Fruit fly (Drosophila melanogaster): ENCODE results near the gene Pi3K68D.

Pi3K68D gene

DNA sequence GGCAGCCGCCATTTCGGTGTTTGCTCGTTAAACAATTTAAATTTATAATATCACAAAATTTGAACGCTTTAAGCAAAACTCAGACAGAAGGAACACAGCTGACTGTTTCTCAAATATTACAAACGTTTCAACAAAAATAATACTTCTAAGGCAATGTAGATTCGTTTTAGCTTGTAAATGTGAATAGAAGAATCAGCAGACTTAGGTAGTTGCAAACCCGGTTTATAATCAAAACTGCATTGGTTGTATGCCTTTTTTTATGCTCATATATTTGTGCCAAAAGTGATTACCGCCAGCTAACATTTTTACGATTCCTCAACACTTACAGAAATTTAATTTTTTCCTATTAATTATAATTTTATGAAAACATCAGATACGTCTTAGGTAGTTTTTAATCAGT lies 15.4 kb downstream of the Pi3K68D start, which contains the start of gene Tim13:
TSS of gene Tim13 (minus strand) at position 101 of the 400 bp plus-strand sequence.
- TF ChIP-seq pan (optimal IDR thresholded peaks at IDR 0.05) (no peak), CG8478 (optimal IDR thresholded peaks at IDR 0.05) (no peak), Dll (optimal IDR thresholded peaks at IDR 0.05) (no peak), psq (optimal IDR thresholded peaks at IDR 0.05) (no peak), EcR (GFP tag; optimal IDR thresholded peaks at IDR 0.05) (no peak), usp (GFP tag; optimal IDR thresholded peaks at IDR 0.05) (no peak)

- TF ChIP-seq Dll (optimal IDR thresholded peaks at IDR 0.05) (no peak), pan (optimal IDR thresholded peaks at IDR 0.05) (no peak), psq (optimal IDR thresholded peaks at IDR 0.05) (no peak), CG8478 (optimal IDR thresholded peaks at IDR 0.05) (no peak), EcR (GFP tag; optimal IDR thresholded peaks at IDR 0.05) (no peak), usp (GFP tag; optimal IDR thresholded peaks at IDR 0.05) (no peak)
These were observed 16.0 kb downstream of the Pi3K68D start for dm6 chr3L:11773796-11774195.

DNA sequence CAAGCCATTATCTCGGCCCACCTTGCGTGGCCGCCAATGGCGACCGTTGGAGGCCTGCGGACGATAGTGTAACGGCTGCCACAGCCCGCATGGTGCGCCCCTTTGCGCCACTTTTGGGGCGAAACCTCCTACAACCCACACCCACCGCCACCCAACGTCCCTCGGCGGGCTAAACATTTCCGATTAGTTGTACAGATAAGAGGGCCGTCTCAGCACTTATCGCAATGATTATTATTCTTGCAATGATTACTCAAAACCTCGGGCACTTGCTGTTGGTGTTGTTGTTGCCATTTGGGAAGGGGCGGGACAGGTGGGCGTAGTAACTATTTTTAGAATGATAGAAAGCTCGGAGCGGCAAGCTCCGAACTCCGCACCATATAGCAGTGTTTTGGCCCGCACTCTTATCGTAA lies 17.2 kb downstream of the Pi3K68D start:
- no peak for TF ChIP-seq pan (optimal IDR thresholded peaks at IDR 0.05)
- no peak for TF ChIP-seq usp (GFP tag; optimal IDR thresholded peaks at IDR 0.05)
- TF ChIP-seq Dll (optimal IDR thresholded peaks at IDR 0.05): no peak
- no peak for TF ChIP-seq psq (optimal IDR thresholded peaks at IDR 0.05)
- no peak for TF ChIP-seq EcR (GFP tag; optimal IDR thresholded peaks at IDR 0.05)
- no peak for TF ChIP-seq CG8478 (optimal IDR thresholded peaks at IDR 0.05)

dm6 chr3L:11772057-11772456 lies 17.8 kb downstream of the Pi3K68D start, which contains the start of gene Muc68D:
Gene Muc68D (minus strand): TSS chr3L:11772157.
- TF ChIP-seq usp (GFP tag; optimal IDR thresholded peaks at IDR 0.05) (no peak), EcR (GFP tag; optimal IDR thresholded peaks at IDR 0.05) (no peak), psq (optimal IDR thresholded peaks at IDR 0.05) (no peak), Dll (optimal IDR thresholded peaks at IDR 0.05) (no peak), pan (optimal IDR thresholded peaks at IDR 0.05) (no peak), CG8478 (optimal IDR thresholded peaks at IDR 0.05) (no peak)

dm6 chr3L:11766563-11766962 lies 23.2 kb downstream of the Pi3K68D start:
- TF ChIP-seq EcR (GFP tag; optimal IDR thresholded peaks at IDR 0.05) (no peak), psq (optimal IDR thresholded peaks at IDR 0.05) (no peak), pan (optimal IDR thresholded peaks at IDR 0.05) (no peak), Dll (optimal IDR thresholded peaks at IDR 0.05) (no peak), CG8478 (optimal IDR thresholded peaks at IDR 0.05) (no peak), usp (GFP tag; optimal IDR thresholded peaks at IDR 0.05) (no peak)

DNA sequence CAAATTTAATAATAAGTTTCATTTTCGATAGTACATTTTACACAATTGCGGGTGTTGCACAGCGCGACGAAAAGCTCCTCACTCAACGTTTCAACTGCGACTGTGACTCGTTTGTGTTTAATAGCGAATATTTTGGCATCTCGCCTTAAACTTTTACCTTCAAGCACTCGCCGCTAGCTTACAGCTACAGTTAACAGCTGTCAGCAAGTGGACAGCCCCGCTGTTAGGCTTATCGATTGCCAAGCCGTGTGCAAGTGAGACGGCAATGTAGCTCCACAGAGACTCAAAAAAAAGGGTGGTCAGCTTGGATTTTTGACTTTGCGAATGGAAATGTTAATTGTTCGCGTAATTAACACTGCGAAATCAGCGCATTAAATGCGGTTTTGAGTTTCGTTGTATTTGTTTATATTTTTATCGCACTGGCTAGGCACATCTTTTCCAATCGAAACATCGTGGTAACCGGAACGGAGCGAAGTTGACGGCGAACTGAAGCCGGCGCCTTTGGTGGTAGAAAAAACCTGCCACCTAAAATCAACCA lies 24.0 kb downstream of the Pi3K68D start, which contains the start of gene loaf:
TSS of gene loaf (minus strand) at position 488 of the 538 bp plus-strand sequence.
- no peak for TF ChIP-seq CG8478 (optimal IDR thresholded peaks at IDR 0.05)
- no peak for TF ChIP-seq EcR (GFP tag; optimal IDR thresholded peaks at IDR 0.05)
- TF ChIP-seq Dll (optimal IDR thresholded peaks at IDR 0.05): no peak

- no peak for TF ChIP-seq pan (optimal IDR thresholded peaks at IDR 0.05)
- TF ChIP-seq usp (GFP tag; optimal IDR thresholded peaks at IDR 0.05): no peak
- TF ChIP-seq CG8478 (optimal IDR thresholded peaks at IDR 0.05): no peak
- TF ChIP-seq EcR (GFP tag; optimal IDR thresholded peaks at IDR 0.05): no peak
- no peak for TF ChIP-seq psq (optimal IDR thresholded peaks at IDR 0.05)
- TF ChIP-seq Dll (optimal IDR thresholded peaks at IDR 0.05): no peak
These were observed 24.9 kb downstream of the Pi3K68D start for dm6 chr3L:11764930-11765329.

DNA sequence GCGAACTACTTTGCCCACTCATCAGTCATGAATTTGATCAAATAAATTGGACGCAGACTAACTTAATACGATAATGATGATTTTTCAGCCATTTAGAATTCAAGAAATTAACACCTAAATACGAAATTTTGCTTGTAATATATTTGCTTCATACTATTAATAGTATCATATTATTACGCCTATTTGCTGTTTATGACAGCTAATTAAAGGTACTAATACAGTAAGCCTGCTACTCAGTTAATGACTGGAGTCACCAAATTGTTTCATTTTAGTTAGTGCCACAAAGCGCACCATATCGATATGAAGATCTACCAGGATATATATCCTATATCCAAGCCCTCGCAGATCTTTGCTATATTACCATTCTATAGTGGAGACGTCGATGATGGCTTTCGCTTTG lies 38.8 kb downstream of the Pi3K68D start, which contains the start of gene Gr68a:
TSS of gene Gr68a (plus strand) at position 301 of the 400 bp plus-strand sequence.
- TF ChIP-seq pan (optimal IDR thresholded peaks at IDR 0.05): no peak
- TF ChIP-seq CG8478 (optimal IDR thresholded peaks at IDR 0.05): no peak
- TF ChIP-seq Dll (optimal IDR thresholded peaks at IDR 0.05): no peak
- no peak for TF ChIP-seq psq (optimal IDR thresholded peaks at IDR 0.05)
- no peak for TF ChIP-seq EcR (GFP tag; optimal IDR thresholded peaks at IDR 0.05)
- no peak for TF ChIP-seq usp (GFP tag; optimal IDR thresholded peaks at IDR 0.05)

DNA sequence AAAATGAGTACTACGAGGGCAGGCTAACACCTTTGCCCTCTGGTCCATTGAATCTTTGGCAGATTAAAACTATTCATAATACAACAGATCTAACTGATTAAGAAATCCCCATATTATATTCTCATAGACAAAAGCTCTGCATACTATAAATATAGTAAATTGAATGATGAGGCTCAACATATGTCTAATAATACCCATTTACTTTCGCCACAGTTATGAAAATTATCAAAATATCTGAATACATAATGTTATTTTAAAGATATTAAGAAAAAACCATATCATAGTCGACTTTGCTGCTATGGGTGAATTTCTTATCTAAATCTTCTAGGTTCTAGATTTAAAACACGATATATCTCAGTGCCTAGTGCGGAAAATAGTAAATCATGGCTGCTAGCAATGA lies 58.0 kb downstream of the Pi3K68D start, which contains the start of gene CG32087:
TSS of gene CG32087 (plus strand) at position 301 of the 400 bp plus-strand sequence.
- TF ChIP-seq EcR (GFP tag; optimal IDR thresholded peaks at IDR 0.05): no peak
- no peak for TF ChIP-seq CG8478 (optimal IDR thresholded peaks at IDR 0.05)
- TF ChIP-seq Dll (optimal IDR thresholded peaks at IDR 0.05): no peak
- TF ChIP-seq pan (optimal IDR thresholded peaks at IDR 0.05): no peak
- TF ChIP-seq usp (GFP tag; optimal IDR thresholded peaks at IDR 0.05): no peak
- no peak for TF ChIP-seq psq (optimal IDR thresholded peaks at IDR 0.05)

dm6 chr3L:11728147-11728546 lies 61.7 kb downstream of the Pi3K68D start, which contains the start of gene sunn:
Gene sunn (plus strand): TSS chr3L:11728348.
- TF ChIP-seq Dll (optimal IDR thresholded peaks at IDR 0.05): no peak
- no peak for TF ChIP-seq EcR (GFP tag; optimal IDR thresholded peaks at IDR 0.05)

Measured in whole organism.